Worm (Caenorhabditis elegans) whole organism, young adult: Measurements from ENCODE around the gene spp-14.

Experiments
- B0019.2 ChIP-seq: fragments of 200-800 bp; sonication (Bioruptor generic); conservative IDR thresholded peaks from 2 replicates; pipeline ENCODE4 v1.3.6; 2022; ENCODE audit warnings: missing genetic modification reagents, missing genetic modification characterization, missing compliant biosample characterization
- B0035.1 ChIP-seq: sonication (generic microtip); optimal IDR thresholded peaks from 2 replicates; lab custom pipeline; 2016; ENCODE audit warnings: missing genetic modification characterization, mild to moderate bottlenecking, missing compliant biosample characterization, missing genotype, missing genetic modification reagents
- C06A6.2 ChIP-seq: fragments of 200-800 bp; sonication (Bioruptor generic); conservative IDR thresholded peaks from 2 replicates; pipeline ENCODE4 v1.3.6; 2022; ENCODE audit warnings: missing genetic modification characterization, missing compliant biosample characterization
- C17E4.6 ChIP-seq: fragments of 200-800 bp; sonication (Bioruptor generic); IDR thresholded peaks from 2 replicates; pipeline ENCODE4 v1.3.6; 2022; ENCODE audit warnings: missing genetic modification reagents, missing genetic modification characterization, missing compliant biosample characterization
- F10E7.11 ChIP-seq: sonication (generic microtip); optimal IDR thresholded peaks from 2 replicates; lab custom pipeline; 2017; ENCODE audit warnings: mild to moderate bottlenecking, missing genetic modification characterization, moderate library complexity, missing compliant biosample characterization
- F22D6.2 ChIP-seq: sonication (generic microtip); optimal IDR thresholded peaks from 2 replicates; lab custom pipeline; 2016; ENCODE audit warnings: mild to moderate bottlenecking, missing genetic modification characterization, missing compliant biosample characterization
- F23B12.7 ChIP-seq: sonication (generic microtip); optimal IDR thresholded peaks from 2 replicates; lab custom pipeline; 2017; ENCODE audit warnings: missing genetic modification characterization, mild to moderate bottlenecking, missing compliant biosample characterization, antibody characterized with exemption, moderate library complexity; ENCODE audit not compliant: insufficient read depth
- F33H1.4 ChIP-seq: fragments of 200-800 bp; sonication (Bioruptor generic); IDR thresholded peaks from 2 replicates; pipeline ENCODE4 v1.3.6; 2022; ENCODE audit warnings: missing genetic modification reagents, missing genetic modification characterization, missing compliant biosample characterization
- F52B5.7 ChIP-seq: sonication (generic microtip); optimal IDR thresholded peaks from 2 replicates; lab custom pipeline; 2016; ENCODE audit warnings: mild to moderate bottlenecking, missing genetic modification characterization, missing compliant biosample characterization
- F55B11.4 ChIP-seq: sonication (generic microtip); optimal IDR thresholded peaks from 2 replicates; lab custom pipeline; 2016; ENCODE audit warnings: missing compliant biosample characterization, missing genetic modification characterization, borderline replicate concordance; ENCODE audit not compliant: insufficient read depth
- Y79H2A.3 ChIP-seq: fragments of 200-800 bp; sonication (Bioruptor generic); conservative IDR thresholded peaks from 2 replicates; pipeline ENCODE4 v1.3.6; 2022; ENCODE audit warnings: missing genetic modification reagents, missing genetic modification characterization, missing compliant biosample characterization
- Y95B8A.8 ChIP-seq: fragments of 200-800 bp; sonication (Bioruptor generic); IDR thresholded peaks from 2 replicates; pipeline ENCODE4 v1.3.6; 2022; ENCODE audit warnings: missing genetic modification reagents, missing genetic modification characterization, missing compliant biosample characterization
- aptf-2 ChIP-seq: fragments of 200-800 bp; sonication (Bioruptor generic); conservative IDR thresholded peaks from 2 replicates; pipeline ENCODE4 v1.3.6; 2022; ENCODE audit warnings: missing genetic modification reagents, missing genetic modification characterization, missing compliant biosample characterization
- aptf-3 ChIP-seq: fragments of 200-800 bp; sonication (Bioruptor generic); IDR thresholded peaks from 2 replicates; pipeline ENCODE4 v1.3.6; 2022; ENCODE audit warnings: missing genetic modification characterization, missing compliant biosample characterization
- athp-1 ChIP-seq: sonication (generic microtip); optimal IDR thresholded peaks from 2 replicates; lab custom pipeline; 2017; ENCODE audit warnings: mild to moderate bottlenecking, missing genetic modification characterization, missing compliant biosample characterization
- attf-6 ChIP-seq: fragments of 200-800 bp; sonication (Bioruptor generic); IDR thresholded peaks from 2 replicates; pipeline ENCODE4 v1.3.6; 2022; ENCODE audit warnings: missing genetic modification reagents, missing genetic modification characterization, missing compliant biosample characterization
- cebp-2 ChIP-seq: fragments of 200-800 bp; sonication (Bioruptor generic); IDR thresholded peaks from 2 replicates; pipeline ENCODE4 v1.3.6; 2022; ENCODE audit warnings: missing genetic modification characterization, missing compliant biosample characterization
- ceh-27 ChIP-seq: fragments of 200-800 bp; sonication (Bioruptor generic); optimal IDR thresholded peaks from 2 replicates; lab custom pipeline; 2018; ENCODE audit warnings: mild to moderate bottlenecking, missing genetic modification characterization, moderate library complexity, missing compliant biosample characterization
- ceh-79 ChIP-seq: sonication (generic microtip); optimal IDR thresholded peaks from 2 replicates; lab custom pipeline; 2017; ENCODE audit warnings: mild to moderate bottlenecking, missing genetic modification characterization, missing compliant biosample characterization
- die-1 ChIP-seq: sonication (generic microtip); optimal IDR thresholded peaks from 2 replicates; lab custom pipeline; 2016; ENCODE audit warnings: missing genotype, mild to moderate bottlenecking, missing genetic modification characterization, missing compliant biosample characterization
- egl-18 ChIP-seq: fragments of 200-800 bp; sonication (Bioruptor generic); IDR thresholded peaks from 2 replicates; pipeline ENCODE4 v1.3.6; 2022; ENCODE audit warnings: missing genetic modification reagents, missing genetic modification characterization, missing compliant biosample characterization
- egrh-3 ChIP-seq: fragments of 200-800 bp; sonication (Bioruptor generic); IDR thresholded peaks from 2 replicates; pipeline ENCODE4 v1.3.6; 2022; ENCODE audit warnings: missing genetic modification reagents, missing genetic modification characterization, missing compliant biosample characterization
- ets-4 ChIP-seq: fragments of 200-800 bp; sonication (Bioruptor generic); optimal IDR thresholded peaks from 2 replicates; lab custom pipeline; 2018; ENCODE audit warnings: mild to moderate bottlenecking, missing genetic modification characterization, missing compliant biosample characterization
- hlh-12 ChIP-seq: sonication (generic microtip); optimal IDR thresholded peaks from 2 replicates; lab custom pipeline; 2016; ENCODE audit warnings: missing genetic modification characterization, missing compliant biosample characterization
- hmg-1.2 ChIP-seq: fragments of 200-800 bp; sonication (Bioruptor generic); IDR thresholded peaks from 2 replicates; pipeline ENCODE4 v1.3.6; 2022; ENCODE audit warnings: missing genetic modification reagents, missing genetic modification characterization, missing compliant biosample characterization
- hsf-1 ChIP-seq: fragments of 200-800 bp; sonication (Bioruptor generic); IDR thresholded peaks from 2 replicates; pipeline ENCODE4 v1.3.6; 2022; ENCODE audit warnings: missing genetic modification reagents, missing genetic modification characterization, missing compliant biosample characterization
- let-607 ChIP-seq, 2 experiments: fragments of 200-800 bp in 1 of 2; sonication (Bioruptor generic) in 1 of 2; sonication (generic microtip) in 1 of 2; optimal IDR thresholded peaks; 2 replicates each; lab custom pipeline; 2016 to 2018; ENCODE audit warnings: mild to moderate bottlenecking in 2 of 2, missing compliant biosample characterization in 2 of 2, missing genetic modification characterization in 2 of 2, moderate library complexity in 2 of 2, missing genotype in 1 of 2
- lsl-1 ChIP-seq: fragments of 200-800 bp; sonication (Bioruptor generic); optimal IDR thresholded peaks from 2 replicates; lab custom pipeline; 2018; ENCODE audit warnings: mild to moderate bottlenecking, missing genetic modification characterization, moderate library complexity, missing compliant biosample characterization
- lsy-27 ChIP-seq: sonication (generic microtip); optimal IDR thresholded peaks from 2 replicates; lab custom pipeline; 2017; ENCODE audit warnings: missing genetic modification characterization, mild to moderate bottlenecking, missing compliant biosample characterization, antibody characterized with exemption, missing genotype, borderline replicate concordance; ENCODE audit not compliant: insufficient read depth
- madf-10 ChIP-seq: sonication (generic microtip); optimal IDR thresholded peaks from 2 replicates; lab custom pipeline; 2016; ENCODE audit warnings: mild to moderate bottlenecking, missing genetic modification characterization, missing compliant biosample characterization
- madf-6 ChIP-seq: fragments of 200-800 bp; sonication (Bioruptor generic); IDR thresholded peaks from 2 replicates; pipeline ENCODE4 v1.3.6; 2022; ENCODE audit warnings: missing genetic modification reagents, missing genetic modification characterization, missing compliant biosample characterization
- madf-8 ChIP-seq: fragments of 200-800 bp; sonication (Bioruptor generic); conservative IDR thresholded peaks from 2 replicates; pipeline ENCODE4 v1.3.6; 2022; ENCODE audit warnings: missing genetic modification reagents, missing genetic modification characterization, missing compliant biosample characterization
- mel-28 ChIP-seq: sonication (generic microtip); optimal IDR thresholded peaks from 2 replicates; lab custom pipeline; 2016; ENCODE audit warnings: borderline replicate concordance, mild to moderate bottlenecking, missing genetic modification characterization, missing compliant biosample characterization
- nhr-80 ChIP-seq: sonication (generic microtip); optimal IDR thresholded peaks from 2 replicates; lab custom pipeline; 2016; ENCODE audit warnings: missing genetic modification characterization, missing compliant biosample characterization
- nhr-90 ChIP-seq: sonication (generic microtip); optimal IDR thresholded peaks from 2 replicates; lab custom pipeline; 2016; ENCODE audit warnings: missing genotype, mild to moderate bottlenecking, missing genetic modification characterization, missing compliant biosample characterization
- pha-4 ChIP-seq: fragments of 150-350 bp; sonication (generic microtip); optimal IDR thresholded peaks from 2 replicates; lab custom pipeline; 2014; ENCODE audit warnings: missing biosample characterization, missing genetic modification reagents, missing genetic modification characterization
- sea-2 ChIP-seq: fragments of 200-800 bp; sonication (Bioruptor generic); IDR thresholded peaks from 2 replicates; pipeline ENCODE4 v1.3.6; 2022; ENCODE audit warnings: missing genetic modification characterization, missing compliant biosample characterization
- snpc-1.1 ChIP-seq: sonication (generic microtip); optimal IDR thresholded peaks from 2 replicates; lab custom pipeline; 2017; ENCODE audit warnings: missing genetic modification characterization, mild to moderate bottlenecking, missing compliant biosample characterization, antibody characterized with exemption, moderate library complexity, missing genotype, missing genetic modification reagents; ENCODE audit not compliant: insufficient read depth
- sptf-2 ChIP-seq: fragments of 200-800 bp; sonication (Bioruptor generic); optimal IDR thresholded peaks from 2 replicates; lab custom pipeline; 2018; ENCODE audit warnings: mild to moderate bottlenecking, missing genetic modification characterization, missing compliant biosample characterization
- tbx-9 ChIP-seq: sonication (generic microtip); optimal IDR thresholded peaks from 2 replicates; lab custom pipeline; 2016; ENCODE audit warnings: borderline replicate concordance, missing genetic modification characterization, inconsistent platforms, missing compliant biosample characterization
- xnd-1 ChIP-seq: sonication (generic microtip); optimal IDR thresholded peaks from 2 replicates; lab custom pipeline; 2016; ENCODE audit warnings: missing genotype, missing genetic modification reagents, missing genetic modification characterization, missing compliant biosample characterization
- ztf-25 ChIP-seq: fragments of 200-800 bp; sonication (Bioruptor generic); IDR thresholded peaks from 2 replicates; pipeline ENCODE4 v1.3.6; 2022; ENCODE audit warnings: missing genetic modification reagents, missing genetic modification characterization, missing compliant biosample characterization
- ztf-26 ChIP-seq: sonication (generic microtip); optimal IDR thresholded peaks from 2 replicates; lab custom pipeline; 2017; ENCODE audit warnings: missing genetic modification characterization, missing compliant biosample characterization
- ztf-6 ChIP-seq: fragments of 200-800 bp; sonication (Bioruptor generic); IDR thresholded peaks from 2 replicates; pipeline ENCODE4 v1.3.6; 2022; ENCODE audit warnings: missing genetic modification reagents, missing genetic modification characterization, missing compliant biosample characterization

spp-14 gene

ce11 chrX:7773714-7774318, 48.0 kb downstream of the spp-14 start (continued):
- TF ChIP-seq snpc-1.1 (tag; lab: Kevin White, UChicago) (no peak), lsl-1 (GFP tag; lab: Kevin White, UChicago) (peak; percentile 4), let-607 (tag; optimal IDR thresholded peaks at IDR 0.05; lab: Kevin White, UChicago) (peak in 1 of 2 experiments; percentile 20), F23B12.7 (tag; lab: Kevin White, UChicago) (peak; percentile 68), C17E4.6 (GFP tag; lab: Robert Waterston, UW) (no peak), mel-28 (tag; lab: Kevin White, UChicago) (no peak), tbx-9 (tag; lab: Kevin White, UChicago) (no peak), hlh-12 (tag; lab: Kevin White, UChicago) (peak; percentile 52), xnd-1 (tag; lab: Kevin White, UChicago) (no peak), F55B11.4 (tag; lab: Kevin White, UChicago) (no peak), Y79H2A.3 (GFP tag; lab: Robert Waterston, UW) (no peak), lsy-27 (tag; lab: Kevin White, UChicago) (peak; percentile 53), nhr-80 (tag; lab: Kevin White, UChicago) (peak; percentile 40), B0035.1 (tag; lab: Kevin White, UChicago) (no peak), ztf-26 (tag; lab: Kevin White, UChicago) (no peak), ztf-25 (GFP tag; lab: Robert Waterston, UW) (0 out of 2 replicates have a peak, but pooled peaks have one; percentile 19), F22D6.2 (tag; lab: Kevin White, UChicago) (no peak), Y95B8A.8 (GFP tag; lab: Robert Waterston, UW) (no peak), egl-18 (no peak), athp-1 (tag; lab: Kevin White, UChicago) (peak; percentile 57), cebp-2 (no peak), ceh-27 (GFP tag; lab: Kevin White, UChicago) (no peak), ztf-6 (GFP tag; lab: Robert Waterston, UW) (no peak), egrh-3 (GFP tag; lab: Robert Waterston, UW) (no peak), sptf-2 (GFP tag; lab: Kevin White, UChicago) (no peak), aptf-2 (GFP tag; lab: Robert Waterston, UW) (no peak), sea-2 (GFP tag; lab: Robert Waterston, UW) (no peak), die-1 (tag; lab: Kevin White, UChicago) (peak; percentile 75), attf-6 (GFP tag; lab: Robert Waterston, UW) (0 out of 2 replicates have a peak, but pooled peaks have one; percentile 49), aptf-3 (0 out of 2 replicates have a peak, but pooled peaks have one; percentile 48), hmg-1.2 (GFP tag; lab: Robert Waterston, UW) (peak; percentile 50), F10E7.11 (tag; lab: Kevin White, UChicago) (no peak), madf-10 (tag; lab: Kevin White, UChicago) (peak; percentile 18), madf-6 (GFP tag; lab: Robert Waterston, UW) (peak; percentile 39; the same call in 1 of the 2 replicates), hsf-1 (GFP tag; lab: Robert Waterston, UW) (no peak), madf-8 (GFP tag; lab: Robert Waterston, UW) (no peak), F52B5.7 (no peak), B0019.2 (GFP tag; lab: Robert Waterston, UW) (no peak), pha-4 (no peak), ets-4 (no peak), C06A6.2 (no peak), nhr-90 (tag; lab: Kevin White, UChicago) (peak; percentile 62), ceh-79 (tag; lab: Kevin White, UChicago) (no peak), F33H1.4 (no peak)
